Worm (Caenorhabditis elegans): ENCODE results near the gene txt-17.

Gene txt-17

ce11 chrV:7069605-7070004 is 16.6 kb upstream of the txt-17 start:
- TF ChIP-seq nhr-23 (tag; optimal IDR thresholded peaks at IDR 0.05) (no peak), nhr-43 (tag; optimal IDR thresholded peaks at IDR 0.05; ENCODE audit: poor library complexity, severe bottlenecking) (no peak), lin-39 (tag; optimal IDR thresholded peaks at IDR 0.05) (no peak), elt-2 (tag; optimal IDR thresholded peaks at IDR 0.05) (no peak), nhr-77 (tag; optimal IDR thresholded peaks at IDR 0.05) (no peak), mdl-1 (tag; optimal IDR thresholded peaks at IDR 0.05) (no peak), zag-1 (tag; optimal IDR thresholded peaks at IDR 0.05) (no peak), unc-62 (GFP tag; optimal IDR thresholded peaks at IDR 0.05) (no peak), elt-3 (tag; optimal IDR thresholded peaks at IDR 0.05) (no peak), tbx-2 (tag; optimal IDR thresholded peaks at IDR 0.05) (no peak), egl-27 (tag; optimal IDR thresholded peaks at IDR 0.05) (no peak), hmg-11 (tag; optimal IDR thresholded peaks at IDR 0.05) (no peak), fkh-2 (tag; optimal IDR thresholded peaks at IDR 0.05) (no peak), nfya-1 (tag; optimal IDR thresholded peaks at IDR 0.05; ENCODE audit: insufficient read depth) (no peak), fkh-10 (GFP tag; optimal IDR thresholded peaks at IDR 0.05) (no peak), ceh-16 (tag; optimal IDR thresholded peaks at IDR 0.05) (no peak), jun-1 (tag; optimal IDR thresholded peaks at IDR 0.05) (no peak)

DNA sequence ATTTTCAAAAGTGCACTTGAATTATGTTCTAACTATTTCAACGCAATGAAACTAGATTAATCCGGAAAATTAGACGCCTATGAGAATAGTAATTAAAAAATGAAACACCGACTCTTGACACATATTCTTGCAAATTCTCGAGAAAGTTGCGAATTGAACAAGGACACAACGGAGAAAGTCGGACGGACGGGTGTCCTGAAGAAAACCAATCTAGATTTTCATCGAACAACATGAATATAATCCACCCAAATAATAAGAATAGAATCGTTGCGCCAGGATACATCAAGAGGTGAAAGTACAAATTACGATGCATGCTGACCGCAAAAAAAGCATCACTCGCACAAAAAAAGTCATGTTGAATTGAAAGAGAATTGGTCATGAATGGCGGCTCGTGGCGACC is 15.9 kb upstream of the txt-17 start:
- TF ChIP-seq ceh-28 (tag; optimal IDR thresholded peaks at IDR 0.05), result no peak
- TF ChIP-seq ama-1 (optimal IDR thresholded peaks at IDR 0.05), result no peak
- no peak for TF ChIP-seq mml-1 (tag; optimal IDR thresholded peaks at IDR 0.05)
- no peak for TF ChIP-seq nhr-28 (tag; optimal IDR thresholded peaks at IDR 0.05)
- TF ChIP-seq eor-1 (tag; optimal IDR thresholded peaks at IDR 0.05), result no peak
- no peak for TF ChIP-seq fkh-10 (GFP tag; optimal IDR thresholded peaks at IDR 0.05)
- no peak for TF ChIP-seq fkh-2 (tag; optimal IDR thresholded peaks at IDR 0.05)
- no peak for TF ChIP-seq nhr-11 (tag; optimal IDR thresholded peaks at IDR 0.05)
- no peak for TF ChIP-seq aly-2 (tag; optimal IDR thresholded peaks at IDR 0.05)
- TF ChIP-seq lin-15B (tag; optimal IDR thresholded peaks at IDR 0.05), result no peak

DNA sequence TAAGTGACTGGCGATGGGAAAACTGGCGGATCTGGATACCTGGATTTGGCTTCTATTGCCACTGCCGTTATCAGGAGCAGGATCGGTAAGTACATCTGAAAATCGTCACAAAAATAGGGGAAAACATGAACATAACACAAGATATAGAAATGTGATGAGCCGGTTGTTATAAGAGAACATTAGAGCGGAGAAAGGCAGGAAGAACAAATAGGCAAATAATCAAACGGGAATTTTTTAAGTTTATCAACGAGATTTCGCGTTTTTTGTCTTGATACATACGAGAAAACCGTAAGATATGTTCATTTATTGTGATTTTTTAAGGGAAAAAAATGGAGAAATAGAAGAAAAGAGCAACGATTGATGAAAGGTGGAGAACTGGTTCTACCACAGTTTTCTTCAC is 12.2 kb upstream of the txt-17 start, which contains the start of gene Y57E12AR.1:
Y57E12AR.1 (minus strand) TSS at position 101 of the 400 bp plus-strand sequence.
- no peak for TF ChIP-seq ceh-28 (tag; optimal IDR thresholded peaks at IDR 0.05)
- TF ChIP-seq mml-1 (tag; optimal IDR thresholded peaks at IDR 0.05), result no peak

DNA sequence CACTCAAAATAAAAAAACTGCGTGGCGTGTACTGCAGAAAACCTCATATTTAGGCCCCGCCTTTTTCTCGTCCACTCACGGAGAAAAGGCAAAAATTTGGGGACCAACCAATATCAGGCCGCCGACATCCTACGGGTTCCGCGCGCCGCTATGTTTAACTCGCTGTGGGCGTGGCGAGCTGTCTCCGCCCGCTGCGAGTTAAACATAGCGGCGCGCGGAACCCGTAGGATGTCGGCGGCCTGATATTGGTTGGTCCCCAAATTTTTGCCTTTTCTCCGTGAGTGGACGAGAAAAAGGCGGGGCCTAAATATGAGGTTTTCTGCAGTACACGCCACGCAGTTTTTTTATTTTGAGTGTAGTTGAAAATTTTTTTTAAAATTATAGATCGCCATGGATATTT is 9.8 kb upstream of the txt-17 start, which contains the start of gene tmem-258:
tmem-258 (plus strand) TSS at position 385 of the 400 bp plus-strand sequence.
- peak; percentile 50 for TF ChIP-seq snpc-4 (tag; optimal IDR thresholded peaks at IDR 0.05)

DNA sequence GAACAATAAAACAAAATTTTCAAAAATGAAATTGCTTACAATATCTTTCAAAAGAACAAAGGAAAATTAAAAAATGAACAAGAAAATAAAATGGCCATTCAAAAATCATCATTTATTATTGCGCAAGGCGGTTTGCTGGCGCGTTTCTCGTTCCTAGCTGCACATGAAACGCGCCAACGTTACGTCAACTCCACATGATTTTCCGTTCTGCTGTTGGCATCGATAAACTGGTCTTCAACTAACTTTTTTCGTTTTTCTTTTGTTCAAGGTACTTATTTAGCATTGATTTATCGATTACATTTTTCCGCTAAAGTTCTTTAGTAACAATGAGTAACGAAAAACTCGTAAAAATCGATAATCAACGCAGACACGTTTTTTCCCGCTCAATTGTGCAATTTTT is 7.4 kb upstream of the txt-17 start, which contains the start of the genes Y57E12AL.6 and Y57E12AL.1:
Y57E12AL.6 (minus strand) TSS at position 75 of the 400 bp plus-strand sequence.
Y57E12AL.1 (plus strand) TSS at position 135 of the 400 bp plus-strand sequence.
- peak; percentile 95 for TF ChIP-seq skn-1 (tag; optimal IDR thresholded peaks at IDR 0.05)
- TF ChIP-seq egl-5 (tag; optimal IDR thresholded peaks at IDR 0.05), result peak; percentile 78
- TF ChIP-seq nhr-43 (tag; optimal IDR thresholded peaks at IDR 0.05; ENCODE audit: poor library complexity, severe bottlenecking), result peak; percentile 88
- TF ChIP-seq fkh-2 (tag; optimal IDR thresholded peaks at IDR 0.05), result no peak
- TF ChIP-seq fos-1 (tag; optimal IDR thresholded peaks at IDR 0.05), result no peak
- TF ChIP-seq pqm-1 (tag; optimal IDR thresholded peaks at IDR 0.05), result peak; percentile 33
- TF ChIP-seq mdl-1 (tag; optimal IDR thresholded peaks at IDR 0.05), result no peak
- peak; percentile 81 for TF ChIP-seq pha-4 (tag; optimal IDR thresholded peaks at IDR 0.05)
- TF ChIP-seq elt-2 (tag; optimal IDR thresholded peaks at IDR 0.05), result peak; percentile 48
- TF ChIP-seq nhr-11 (tag; optimal IDR thresholded peaks at IDR 0.05), result no peak
- TF ChIP-seq ceh-28 (tag; optimal IDR thresholded peaks at IDR 0.05), result peak; percentile 86
- peak; percentile 31 for TF ChIP-seq ama-1 (optimal IDR thresholded peaks at IDR 0.05)
- no peak for TF ChIP-seq unc-39 (tag; optimal IDR thresholded peaks at IDR 0.05)
- TF ChIP-seq ceh-9 (tag; optimal IDR thresholded peaks at IDR 0.05), result no peak
- TF ChIP-seq lin-15B (tag; optimal IDR thresholded peaks at IDR 0.05), result peak; percentile 70
- peak; percentile 69 for TF ChIP-seq jun-1 (tag; optimal IDR thresholded peaks at IDR 0.05)
- TF ChIP-seq nhr-23 (tag; optimal IDR thresholded peaks at IDR 0.05), result peak; percentile 92
- TF ChIP-seq ztf-4 (tag; optimal IDR thresholded peaks at IDR 0.05), result peak; percentile 26
- no peak for TF ChIP-seq sea-2 (GFP tag; optimal IDR thresholded peaks at IDR 0.05)
- peak; percentile 78 for TF ChIP-seq nfya-1 (tag; optimal IDR thresholded peaks at IDR 0.05; ENCODE audit: insufficient read depth)
- TF ChIP-seq ztf-11 (tag; optimal IDR thresholded peaks at IDR 0.05), result no peak
- peak; percentile 57 for TF ChIP-seq hmg-11 (tag; optimal IDR thresholded peaks at IDR 0.05)
- TF ChIP-seq snpc-4 (tag; optimal IDR thresholded peaks at IDR 0.05), result peak; percentile 93
- no peak for TF ChIP-seq ceh-16 (tag; optimal IDR thresholded peaks at IDR 0.05)
- no peak for TF ChIP-seq nhr-67 (tag; optimal IDR thresholded peaks at IDR 0.05)
- no peak for TF ChIP-seq nhr-28 (tag; optimal IDR thresholded peaks at IDR 0.05)
- no peak for TF ChIP-seq nhr-76 (tag; optimal IDR thresholded peaks at IDR 0.05)
- peak; percentile 35 for TF ChIP-seq R02D3.7 (tag; optimal IDR thresholded peaks at IDR 0.05)
- peak; percentile 11 for TF ChIP-seq nhr-77 (tag; optimal IDR thresholded peaks at IDR 0.05)
- peak; percentile 50 for TF ChIP-seq tbx-2 (tag; optimal IDR thresholded peaks at IDR 0.05)
- no peak for TF ChIP-seq daf-12 (tag; optimal IDR thresholded peaks at IDR 0.05)
- TF ChIP-seq lin-39 (tag; optimal IDR thresholded peaks at IDR 0.05), result peak; percentile 58
- TF ChIP-seq nhr-25 (tag; optimal IDR thresholded peaks at IDR 0.05), result peak; percentile 90
- no peak for TF ChIP-seq eor-1 (tag; optimal IDR thresholded peaks at IDR 0.05)
- TF ChIP-seq aly-2 (tag; optimal IDR thresholded peaks at IDR 0.05), result no peak
- peak; percentile 52 for TF ChIP-seq lsy-12 (tag; optimal IDR thresholded peaks at IDR 0.05)
